Worm (Caenorhabditis elegans) whole organism, early embryonic: ENCODE results near the gene ppt-1.
"Not testable (repeated sequence)": the region's sequence is repeated elsewhere in the genome, so short reads cannot be mapped to it uniquely, and the experiment has no call there.

Experiments used
- B0310.2 ChIP-seq: sonication (generic microtip); optimal IDR thresholded peaks from 2 replicates; lab custom pipeline; 2016; ENCODE audit warnings: mild to moderate bottlenecking, missing genetic modification characterization, missing compliant biosample characterization
- F13C5.2 ChIP-seq: sonication (generic microtip); optimal IDR thresholded peaks from 2 replicates; lab custom pipeline; 2017; ENCODE audit warnings: mild to moderate bottlenecking, missing genetic modification characterization, inconsistent platforms, missing compliant biosample characterization
- aly-1 ChIP-seq: sonication (generic microtip); optimal IDR thresholded peaks from 2 replicates; lab custom pipeline; 2016; ENCODE audit warnings: missing genetic modification characterization, missing compliant biosample characterization
- ama-1 ChIP-seq: fragments of 150-350 bp; optimal IDR thresholded peaks from 2 replicates; lab custom pipeline; 2014
- ceh-13 ChIP-seq: fragments of 200-800 bp; sonication (Bioruptor generic); optimal IDR thresholded peaks from 2 replicates; lab custom pipeline; 2018; ENCODE audit warnings: mild to moderate bottlenecking, missing genetic modification characterization, missing compliant biosample characterization
- ceh-36 ChIP-seq: sonication (generic microtip); optimal IDR thresholded peaks from 2 replicates; lab custom pipeline; 2016; ENCODE audit warnings: missing genetic modification characterization, inconsistent platforms, missing compliant biosample characterization
- ets-7 ChIP-seq: sonication (generic microtip); optimal IDR thresholded peaks from 2 replicates; lab custom pipeline; 2016; ENCODE audit warnings: missing genotype, missing genetic modification characterization, missing compliant biosample characterization
- flt-1 ChIP-seq: fragments of 200-800 bp; sonication (Bioruptor generic); IDR thresholded peaks from 2 replicates; pipeline ENCODE4 v1.3.6; 2022; ENCODE audit warnings: missing genetic modification characterization, missing compliant biosample characterization
- hmbx-1 ChIP-seq: sonication (generic microtip); optimal IDR thresholded peaks from 2 replicates; lab custom pipeline; 2016; ENCODE audit warnings: mild to moderate bottlenecking, missing genetic modification characterization, missing compliant biosample characterization
- hmg-4 ChIP-seq: fragments of 200-800 bp; sonication (Bioruptor generic); optimal IDR thresholded peaks from 2 replicates; lab custom pipeline; 2018; ENCODE audit warnings: mild to moderate bottlenecking, missing genetic modification characterization, missing compliant biosample characterization
- hnd-1 ChIP-seq: sonication (generic microtip); optimal IDR thresholded peaks from 2 replicates; lab custom pipeline; 2016; ENCODE audit warnings: missing genetic modification characterization, missing compliant biosample characterization
- pes-1 ChIP-seq: fragments of 200-800 bp; sonication (Bioruptor generic); IDR thresholded peaks from 2 replicates; pipeline ENCODE4 v1.3.6; 2022; ENCODE audit warnings: missing genetic modification reagents, missing genetic modification characterization, missing compliant biosample characterization
- scrt-1 ChIP-seq: fragments of 200-800 bp; sonication (Bioruptor generic); IDR thresholded peaks from 2 replicates; pipeline ENCODE4 v1.3.6; 2022; ENCODE audit warnings: missing genetic modification characterization, missing compliant biosample characterization
- sea-1 ChIP-seq: fragments of 200-800 bp; sonication (Bioruptor generic); conservative IDR thresholded peaks from 2 replicates; pipeline ENCODE4 v1.3.6; 2022; ENCODE audit warnings: missing genetic modification characterization, missing compliant biosample characterization
- tbx-11 ChIP-seq: fragments of 200-800 bp; sonication (Bioruptor generic); IDR thresholded peaks from 2 replicates; pipeline ENCODE4 v1.3.6; 2022; ENCODE audit warnings: missing genetic modification characterization, missing compliant biosample characterization
- tbx-37 ChIP-seq: fragments of 200-800 bp; sonication (Bioruptor generic); conservative IDR thresholded peaks from 2 replicates; pipeline ENCODE4 v1.3.6; 2022; ENCODE audit warnings: missing genetic modification reagents, missing genetic modification characterization, missing compliant biosample characterization
- tra-4 ChIP-seq: sonication (generic microtip); optimal IDR thresholded peaks from 2 replicates; lab custom pipeline; 2017; ENCODE audit warnings: missing genetic modification characterization, missing compliant biosample characterization

ppt-1 gene

DNA sequence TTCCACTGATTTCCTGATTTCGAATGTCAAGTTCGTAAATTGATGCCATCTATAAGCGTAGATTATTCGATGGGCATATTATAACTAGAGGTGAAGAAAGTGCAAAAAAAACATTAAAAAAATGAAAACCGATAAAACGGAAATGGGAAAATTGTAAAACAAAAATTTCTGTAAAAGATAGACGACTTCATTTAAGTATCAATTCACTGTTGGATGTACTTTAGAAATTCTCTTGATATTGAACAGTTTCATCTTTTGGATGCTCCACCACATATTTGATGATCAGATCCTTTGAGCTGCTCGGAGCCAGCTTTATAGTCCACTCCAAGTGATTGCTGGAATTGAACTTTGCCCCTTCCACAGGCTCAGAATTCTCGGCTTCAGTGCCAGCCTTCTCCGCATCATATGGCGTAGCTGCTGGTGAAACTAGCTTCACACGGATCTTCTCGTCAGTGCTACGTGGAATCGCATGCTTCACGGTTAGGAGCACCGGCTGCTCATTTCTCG is 23.5 kb downstream of the ppt-1 start, which contains the start of gene ZK1055.6:
Gene ZK1055.6, minus strand, starts transcription at position 51 of the 507 bp plus-strand sequence.
- TF ChIP-seq scrt-1 (GFP tag; lab: Robert Waterston, UW), result no peak
- no peak for TF ChIP-seq ama-1
- no peak for TF ChIP-seq F13C5.2 (tag; lab: Kevin White, UChicago)
- no peak for TF ChIP-seq B0310.2
- TF ChIP-seq aly-1, result no peak
- TF ChIP-seq ceh-13 (GFP tag; lab: Kevin White, UChicago), result no peak
- no peak for TF ChIP-seq tbx-11 (GFP tag; lab: Robert Waterston, UW)
- no peak for TF ChIP-seq sea-1 (GFP tag; lab: Robert Waterston, UW)
- TF ChIP-seq ceh-36 (tag; lab: Kevin White, UChicago), result no peak
- TF ChIP-seq hmbx-1 (tag; lab: Kevin White, UChicago), result no peak
- no peak for TF ChIP-seq hnd-1 (tag; lab: Kevin White, UChicago)
- no peak for TF ChIP-seq tbx-37 (GFP tag; lab: Robert Waterston, UW)
- no peak for TF ChIP-seq hmg-4 (GFP tag; lab: Kevin White, UChicago)
- TF ChIP-seq ets-7 (tag; lab: Kevin White, UChicago), result no peak
- TF ChIP-seq tra-4 (tag; lab: Kevin White, UChicago), result no peak
- TF ChIP-seq pes-1 (GFP tag; lab: Robert Waterston, UW), result no peak
- no peak for TF ChIP-seq flt-1 (GFP tag; lab: Robert Waterston, UW)

- no peak for TF ChIP-seq tbx-37 (GFP tag; lab: Robert Waterston, UW)
- no peak for TF ChIP-seq ceh-36 (tag; lab: Kevin White, UChicago)
- no peak for TF ChIP-seq F13C5.2 (tag; lab: Kevin White, UChicago)
- no peak for TF ChIP-seq scrt-1 (GFP tag; lab: Robert Waterston, UW)
- no peak for TF ChIP-seq tbx-11 (GFP tag; lab: Robert Waterston, UW)
- TF ChIP-seq sea-1 (GFP tag; lab: Robert Waterston, UW), result no peak
Observed at ce11 chrV:6593700-6594244, 32.4 kb downstream of the ppt-1 start, which contains the start of gene hcp-1. hcp-1 (plus strand) TSS chrV:6594194.

DNA sequence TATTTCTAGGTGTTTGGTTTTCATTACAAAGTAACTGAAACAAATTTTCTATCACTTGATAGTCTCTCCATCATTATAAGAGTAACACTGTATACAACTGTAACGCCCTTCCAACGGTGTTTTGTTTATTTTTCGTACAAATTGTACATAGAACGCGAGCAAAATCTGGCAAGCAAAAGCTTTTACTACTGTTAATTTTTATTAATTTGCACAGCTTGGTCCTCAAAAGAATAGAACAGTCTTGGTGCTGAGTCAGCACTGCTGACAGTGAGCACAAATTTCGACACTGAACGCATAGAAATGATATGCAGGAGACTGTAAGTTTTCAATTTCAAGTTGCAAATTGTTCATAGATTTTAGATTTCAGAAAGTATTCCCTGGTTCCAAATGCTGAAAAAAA is 35.9 kb downstream of the ppt-1 start, which contains the start of gene ZK1055.2:
Gene ZK1055.2, plus strand, starts transcription at position 301 of the 400 bp plus-strand sequence.
- no peak for TF ChIP-seq sea-1 (GFP tag; lab: Robert Waterston, UW)
- no peak for TF ChIP-seq hmg-4 (GFP tag; lab: Kevin White, UChicago)
- TF ChIP-seq aly-1, result no peak
- TF ChIP-seq B0310.2, result no peak
- TF ChIP-seq tra-4 (tag; lab: Kevin White, UChicago), result no peak
- TF ChIP-seq ets-7 (tag; lab: Kevin White, UChicago), result no peak
- no peak for TF ChIP-seq tbx-11 (GFP tag; lab: Robert Waterston, UW)
- TF ChIP-seq ceh-13 (GFP tag; lab: Kevin White, UChicago), result no peak
- TF ChIP-seq pes-1 (GFP tag; lab: Robert Waterston, UW), result no peak
- no peak for TF ChIP-seq flt-1 (GFP tag; lab: Robert Waterston, UW)
- no peak for TF ChIP-seq hnd-1 (tag; lab: Kevin White, UChicago)

DNA sequence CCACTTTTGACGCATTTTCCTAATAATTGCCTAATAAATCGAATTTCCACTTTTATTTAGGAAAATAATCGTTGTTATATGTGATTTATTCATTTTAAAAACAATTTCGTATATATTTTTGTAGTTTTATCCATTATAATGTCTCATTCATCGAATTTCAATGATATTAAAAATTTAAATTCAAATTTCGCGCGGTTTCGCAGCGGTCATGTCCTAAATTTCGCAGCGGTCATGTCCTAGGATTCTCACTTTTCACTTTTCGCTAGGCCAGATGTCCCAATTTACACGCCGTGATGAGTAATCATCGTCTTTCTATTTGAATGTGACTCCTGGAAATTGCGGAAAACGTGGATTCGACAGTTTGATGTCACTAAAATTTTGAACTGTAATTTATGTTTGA is 44.4 kb downstream of the ppt-1 start, which contains the start of gene ZK1055.4:
Gene ZK1055.4, plus strand, starts transcription at position 301 of the 400 bp plus-strand sequence.
- TF ChIP-seq B0310.2; sea-1 (GFP tag; lab: Robert Waterston, UW); hmg-4 (GFP tag; lab: Kevin White, UChicago): not testable (repeated sequence)

DNA sequence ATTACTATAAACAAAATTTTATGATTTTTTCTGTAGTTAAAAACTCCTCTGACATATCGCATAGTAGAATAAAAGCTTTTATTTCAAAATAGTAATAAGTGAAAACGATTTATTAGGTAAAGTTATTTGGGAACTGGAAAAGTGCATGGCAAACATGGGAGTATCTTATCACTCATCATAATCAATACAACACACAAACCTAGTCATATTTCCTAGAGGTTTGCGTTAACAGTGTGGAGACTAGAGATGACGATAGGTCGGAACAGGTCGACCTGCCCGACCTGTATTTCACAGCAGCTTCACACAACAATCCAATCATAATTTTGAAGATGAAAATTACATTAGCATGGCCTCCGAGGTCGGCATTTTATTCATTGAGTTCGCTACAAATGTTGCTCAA is 46.2 kb downstream of the ppt-1 start, which contains the start of gene EGAP9.3:
Gene EGAP9.3, minus strand, starts transcription at position 131 of the 400 bp plus-strand sequence.
- TF ChIP-seq tra-4 (tag; lab: Kevin White, UChicago) (no peak), hnd-1 (tag; lab: Kevin White, UChicago) (no peak), ceh-36 (tag; lab: Kevin White, UChicago) (no peak), pes-1 (GFP tag; lab: Robert Waterston, UW) (no peak), hmbx-1 (tag; lab: Kevin White, UChicago) (no peak), F13C5.2 (tag; lab: Kevin White, UChicago) (no peak), aly-1 (no peak), tbx-37 (GFP tag; lab: Robert Waterston, UW) (no peak), ets-7 (tag; lab: Kevin White, UChicago) (no peak)

DNA sequence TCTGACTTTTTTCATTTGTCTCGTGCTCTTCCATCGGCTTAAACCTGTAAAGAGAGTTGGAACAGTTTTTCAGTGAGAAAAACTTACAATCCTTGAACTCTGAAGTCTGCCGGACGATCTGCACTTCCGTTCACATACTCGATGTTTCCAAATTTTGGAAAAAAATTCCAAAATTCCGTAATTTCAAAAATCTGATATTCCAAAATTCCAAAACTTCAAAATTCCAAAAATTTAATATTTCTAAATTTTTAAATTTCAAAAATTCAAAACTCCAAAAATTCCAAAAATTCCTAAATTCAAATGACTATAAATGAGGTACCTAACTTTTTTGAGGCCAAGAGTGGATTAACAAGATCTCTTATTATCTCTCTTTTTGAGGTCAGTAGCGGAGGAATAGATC is 49.6 kb downstream of the ppt-1 start, which contains the start of gene EGAP9.4:
Gene EGAP9.4, plus strand, starts transcription at position 301 of the 400 bp plus-strand sequence.
- TF ChIP-seq pes-1 (GFP tag; lab: Robert Waterston, UW), result no peak
- TF ChIP-seq flt-1 (GFP tag; lab: Robert Waterston, UW), result no peak

- no peak for TF ChIP-seq tra-4 (tag; lab: Kevin White, UChicago)
- no peak for TF ChIP-seq ets-7 (tag; lab: Kevin White, UChicago)
- no peak for TF ChIP-seq B0310.2
- no peak for TF ChIP-seq sea-1 (GFP tag; lab: Robert Waterston, UW)
Observed at ce11 chrV:6575406-6576130, 50.6 kb downstream of the ppt-1 start, which contains the start of gene fut-2. fut-2 (minus strand) TSS chrV:6575890.
